Worm (Caenorhabditis elegans): ENCODE results near the gene fubl-1.

DNA sequence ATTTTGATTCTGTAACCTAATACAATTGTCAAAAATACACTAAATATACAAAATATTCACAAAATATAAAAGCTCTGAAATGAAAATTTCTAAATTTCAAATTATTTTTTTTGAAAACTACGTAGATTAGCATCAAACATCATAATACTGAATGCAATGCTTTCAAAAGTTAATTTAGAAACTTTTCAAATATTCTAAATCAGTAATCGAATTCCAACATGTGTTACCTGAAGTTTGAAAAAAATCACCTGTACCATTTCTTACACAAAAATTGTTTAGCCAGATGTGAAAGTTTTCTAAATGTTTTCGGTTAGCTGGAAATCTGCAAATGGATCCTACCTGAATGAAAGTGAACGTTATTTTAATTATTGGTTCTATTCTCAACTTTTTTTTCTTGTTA, 16.7 kb downstream of the fubl-1 start, which contains the start of gene C12D8.20:
- TF ChIP-seq ceh-27 (GFP tag; optimal IDR thresholded peaks at IDR 0.05): no peak
- TF ChIP-seq ceh-40 (GFP tag; IDR thresholded peaks at IDR 0.05): no peak
- TF ChIP-seq nfyb-1 (GFP tag; IDR thresholded peaks at IDR 0.05): no peak
- TF ChIP-seq nfya-1 (tag; optimal IDR thresholded peaks at IDR 0.05; ENCODE audit: borderline replicate concordance, insufficient read depth): no peak
- TF ChIP-seq ets-4 (GFP tag; optimal IDR thresholded peaks at IDR 0.05): no peak
